Worm (Caenorhabditis elegans) whole organism, L2 larva: Measurements from ENCODE around the gene C06G1.1.

Source experiments
- C34F6.9 ChIP-seq: fragments of 150-350 bp; optimal IDR thresholded peaks from 2 replicates; lab custom pipeline; 2014; ENCODE audit warnings: missing biosample characterization, missing genetic modification characterization
- F13H6.1 ChIP-seq: sonication (generic microtip); optimal IDR thresholded peaks from 2 replicates; lab custom pipeline; 2016; ENCODE audit warnings: missing genetic modification characterization, missing compliant biosample characterization
- Y55F3AM.14 ChIP-seq: fragments of 200-800 bp; sonication (Bioruptor generic); optimal IDR thresholded peaks from 2 replicates; lab custom pipeline; 2018; ENCODE audit warnings: mild to moderate bottlenecking, missing genetic modification characterization, missing compliant biosample characterization
- alr-1 ChIP-seq: fragments of 150-350 bp; optimal IDR thresholded peaks from 2 replicates; lab custom pipeline; 2014; ENCODE audit warnings: missing biosample characterization, missing genetic modification characterization
- aly-2 ChIP-seq: fragments of 150-350 bp; optimal IDR thresholded peaks from 2 replicates; lab custom pipeline; 2014; ENCODE audit warnings: missing biosample characterization, missing genetic modification characterization
- blmp-1 ChIP-seq: sonication (generic microtip); optimal IDR thresholded peaks from 2 replicates; lab custom pipeline; 2017; ENCODE audit warnings: missing genetic modification characterization, mild to moderate bottlenecking, missing compliant biosample characterization, antibody characterized with exemption, moderate library complexity; ENCODE audit not compliant: insufficient read depth
- ceh-16 ChIP-seq: fragments of 150-350 bp; optimal IDR thresholded peaks from 2 replicates; lab custom pipeline; 2014; ENCODE audit warnings: missing biosample characterization, missing genetic modification characterization
- ceh-82 ChIP-seq: fragments of 150-350 bp; optimal IDR thresholded peaks from 2 replicates; lab custom pipeline; 2014; ENCODE audit warnings: missing biosample characterization, missing genetic modification characterization
- crh-2 ChIP-seq: sonication (generic microtip); optimal IDR thresholded peaks from 2 replicates; lab custom pipeline; 2017; ENCODE audit warnings: missing biosample characterization, missing genetic modification characterization
- egl-27 ChIP-seq: sonication (generic microtip); optimal IDR thresholded peaks from 3 replicates; lab custom pipeline; 2017; ENCODE audit warnings: missing biosample characterization, missing genetic modification reagents, missing genetic modification characterization
- elt-3 ChIP-seq: sonication (generic microtip); optimal IDR thresholded peaks from 2 replicates; lab custom pipeline; 2017; ENCODE audit warnings: missing biosample characterization, missing genetic modification characterization
- fos-1 ChIP-seq: fragments of 150-350 bp; optimal IDR thresholded peaks from 2 replicates; lab custom pipeline; 2014; ENCODE audit warnings: missing biosample characterization, missing genetic modification characterization
- gmeb-1 ChIP-seq: fragments of 150-350 bp; optimal IDR thresholded peaks from 2 replicates; lab custom pipeline; 2014; ENCODE audit warnings: missing biosample characterization, missing genetic modification characterization
- lin-11 ChIP-seq: fragments of 150-350 bp; sonication (generic microtip); optimal IDR thresholded peaks from 2 replicates; lab custom pipeline; 2014; ENCODE audit warnings: missing biosample characterization, missing genetic modification characterization, inconsistent platforms, mixed read lengths
- lin-13 ChIP-seq: fragments of 150-350 bp; optimal IDR thresholded peaks from 2 replicates; lab custom pipeline; 2014; ENCODE audit warnings: missing biosample characterization, missing genetic modification reagents, missing genetic modification characterization
- lin-39 ChIP-seq: fragments of 150-350 bp; optimal IDR thresholded peaks from 2 replicates; lab custom pipeline; 2014; ENCODE audit warnings: missing biosample characterization, missing genetic modification reagents, missing genetic modification characterization
- lsy-2 ChIP-seq, 2 experiments: fragments of 150-350 bp in 1 of 2; sonication (generic microtip) in 1 of 2; optimal IDR thresholded peaks; 2 replicates each; lab custom pipeline; 2014 to 2017; ENCODE audit warnings: missing biosample characterization in 2 of 2, missing genetic modification characterization in 2 of 2
- mbf-1 ChIP-seq: sonication (generic microtip); optimal IDR thresholded peaks from 2 replicates; lab custom pipeline; 2017; ENCODE audit warnings: missing biosample characterization, missing genetic modification characterization
- nhr-10 ChIP-seq: sonication (generic microtip); optimal IDR thresholded peaks from 2 replicates; lab custom pipeline; 2017; ENCODE audit warnings: missing biosample characterization, missing genetic modification characterization
- nhr-12 ChIP-seq: fragments of 150-350 bp; optimal IDR thresholded peaks from 2 replicates; lab custom pipeline; 2014; ENCODE audit warnings: missing biosample characterization, missing genetic modification characterization
- nhr-23 ChIP-seq: fragments of 150-350 bp; optimal IDR thresholded peaks from 2 replicates; lab custom pipeline; 2014; ENCODE audit warnings: missing biosample characterization, missing genetic modification reagents, missing genetic modification characterization
- nhr-237 ChIP-seq: fragments of 150-350 bp; optimal IDR thresholded peaks from 2 replicates; lab custom pipeline; 2014; ENCODE audit warnings: missing biosample characterization, missing genetic modification characterization
- nhr-6 ChIP-seq: fragments of 150-350 bp; optimal IDR thresholded peaks from 2 replicates; lab custom pipeline; 2014; ENCODE audit warnings: missing biosample characterization, missing genetic modification characterization
- nhr-77 ChIP-seq: fragments of 150-350 bp; optimal IDR thresholded peaks from 2 replicates; lab custom pipeline; 2014; ENCODE audit warnings: missing biosample characterization, missing genetic modification characterization
- peb-1 ChIP-seq: fragments of 150-350 bp; optimal IDR thresholded peaks from 2 replicates; lab custom pipeline; 2014; ENCODE audit warnings: missing biosample characterization, missing genetic modification characterization
- skn-1 ChIP-seq: sonication (generic microtip); optimal IDR thresholded peaks from 2 replicates; lab custom pipeline; 2017; ENCODE audit warnings: missing biosample characterization, missing genetic modification characterization
- sma-9 ChIP-seq, 2 experiments: fragments of 150-350 bp in 1 of 2; sonication (generic microtip) in 1 of 2; optimal IDR thresholded peaks; 2 replicates each; lab custom pipeline; 2014 to 2016; ENCODE audit warnings: missing genetic modification characterization in 2 of 2, mild to moderate bottlenecking in 1 of 2, missing biosample characterization in 1 of 2, missing compliant biosample characterization in 1 of 2, missing genetic modification reagents in 1 of 2, moderate library complexity in 1 of 2
- unc-39 ChIP-seq: fragments of 150-350 bp; optimal IDR thresholded peaks from 2 replicates; lab custom pipeline; 2014; ENCODE audit warnings: missing biosample characterization, missing genetic modification characterization
- zag-1 ChIP-seq: fragments of 150-350 bp; optimal IDR thresholded peaks from 2 replicates; lab custom pipeline; 2014; ENCODE audit warnings: missing biosample characterization, missing genetic modification characterization
- ztf-1 ChIP-seq: fragments of 200-800 bp; sonication (Bioruptor generic); conservative IDR thresholded peaks from 2 replicates; pipeline ENCODE4 v1.3.6; 2022; ENCODE audit warnings: missing genetic modification characterization, missing compliant biosample characterization
- ztf-11 ChIP-seq: sonication (generic microtip); optimal IDR thresholded peaks from 2 replicates; lab custom pipeline; 2017; ENCODE audit warnings: missing biosample characterization, missing genetic modification characterization
- ztf-4 ChIP-seq: fragments of 150-350 bp; optimal IDR thresholded peaks from 2 replicates; lab custom pipeline; 2014; ENCODE audit warnings: missing biosample characterization, missing genetic modification characterization

Gene C06G1.1

DNA sequence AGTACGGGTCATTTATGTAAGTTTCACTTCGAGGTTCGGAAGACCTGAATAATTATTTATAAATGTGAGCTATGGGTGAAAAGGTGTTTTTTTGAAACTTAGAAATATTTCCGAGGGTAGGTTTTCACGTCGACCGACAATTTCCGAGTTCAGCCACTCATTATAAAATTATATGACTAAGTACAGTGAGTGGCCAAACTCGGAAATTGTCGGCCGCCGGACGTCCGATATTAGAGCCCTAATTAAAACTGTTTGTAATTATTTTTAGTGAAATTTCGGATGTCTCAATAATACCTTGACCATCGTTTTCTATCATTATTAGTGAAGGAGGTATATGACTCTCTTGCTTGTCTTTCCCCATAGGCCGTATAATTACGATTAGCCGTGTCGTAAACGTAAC lies 34.4 kb downstream of the C06G1.1 start:
- no peak for TF ChIP-seq nhr-10
- TF ChIP-seq ztf-1 (GFP tag; lab: Robert Waterston, UW) = no peak
- TF ChIP-seq mbf-1 = no peak
- TF ChIP-seq nhr-77 (tag; lab: Kevin White, UChicago) = no peak
- TF ChIP-seq F13H6.1 (tag; lab: Kevin White, UChicago) = no peak
- TF ChIP-seq peb-1 (tag; lab: Kevin White, UChicago) = no peak
- TF ChIP-seq blmp-1 (tag; lab: Kevin White, UChicago) = no peak
- TF ChIP-seq Y55F3AM.14 = no peak
- no peak for TF ChIP-seq lin-11 (tag; lab: Kevin White, UChicago)
- no peak for TF ChIP-seq C34F6.9 (tag; lab: Kevin White, UChicago)
- TF ChIP-seq skn-1 (tag; lab: Kevin White, UChicago) = no peak
- no peak for TF ChIP-seq lsy-2 (tag; optimal IDR thresholded peaks at IDR 0.05; lab: Kevin White, UChicago)
- TF ChIP-seq nhr-237 (tag; lab: Kevin White, UChicago) = no peak
- TF ChIP-seq zag-1 = no peak
- TF ChIP-seq alr-1 (tag; lab: Kevin White, UChicago) = no peak
- no peak for TF ChIP-seq fos-1 (tag; lab: Kevin White, UChicago)
- TF ChIP-seq ceh-16 (tag; lab: Kevin White, UChicago) = no peak
- no peak for TF ChIP-seq nhr-6 (tag; lab: Kevin White, UChicago)
- no peak for TF ChIP-seq ceh-82

DNA sequence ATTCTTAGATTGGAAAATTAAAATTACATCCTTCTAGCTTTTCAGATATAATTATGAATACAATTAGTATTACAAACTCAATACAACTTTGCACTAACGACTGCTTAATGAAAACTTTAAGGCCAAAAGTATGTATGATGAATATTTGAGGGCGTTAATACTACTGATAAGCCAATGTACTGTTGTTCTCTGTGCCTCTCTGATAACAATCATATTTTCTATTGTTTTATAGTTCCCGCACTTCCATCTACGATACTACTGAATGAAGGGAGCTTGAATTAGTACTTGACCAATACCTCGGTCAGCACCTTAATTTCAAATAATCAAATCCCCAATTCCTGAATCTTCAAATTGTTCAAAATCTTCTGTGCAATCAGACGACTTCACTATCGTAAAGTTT lies 36.0 kb downstream of the C06G1.1 start:
- TF ChIP-seq nhr-12 (tag; lab: Kevin White, UChicago) = no peak
- peak; percentile 2 for TF ChIP-seq F13H6.1 (tag; lab: Kevin White, UChicago)
- peak; percentile 56 for TF ChIP-seq fos-1 (tag; lab: Kevin White, UChicago)

DNA sequence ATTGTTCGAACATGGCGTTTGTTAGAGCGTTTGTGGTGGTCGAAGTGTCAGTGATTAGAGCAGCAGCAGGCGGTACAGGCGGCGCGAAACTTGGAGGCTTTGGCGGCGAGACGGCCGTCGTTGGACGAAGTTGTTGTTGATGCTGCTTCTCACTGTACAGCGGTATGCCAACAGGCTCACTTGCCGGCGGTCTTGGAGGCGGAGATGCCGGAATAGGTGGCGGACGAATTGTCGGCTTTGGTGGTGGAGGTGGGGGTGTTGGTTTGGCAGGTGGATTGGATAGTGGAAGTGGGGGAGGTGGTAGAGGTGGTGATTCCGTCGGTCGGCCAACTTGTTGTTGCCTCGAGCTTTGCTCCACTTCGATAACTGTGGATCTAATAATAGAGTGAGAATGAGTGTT lies 38.1 kb downstream of the C06G1.1 start:
- TF ChIP-seq lin-39 (no peak), unc-39 (tag; lab: Kevin White, UChicago) (no peak), elt-3 (no peak)
- TF ChIP-seq, all 48 proteins: peak for 0

DNA sequence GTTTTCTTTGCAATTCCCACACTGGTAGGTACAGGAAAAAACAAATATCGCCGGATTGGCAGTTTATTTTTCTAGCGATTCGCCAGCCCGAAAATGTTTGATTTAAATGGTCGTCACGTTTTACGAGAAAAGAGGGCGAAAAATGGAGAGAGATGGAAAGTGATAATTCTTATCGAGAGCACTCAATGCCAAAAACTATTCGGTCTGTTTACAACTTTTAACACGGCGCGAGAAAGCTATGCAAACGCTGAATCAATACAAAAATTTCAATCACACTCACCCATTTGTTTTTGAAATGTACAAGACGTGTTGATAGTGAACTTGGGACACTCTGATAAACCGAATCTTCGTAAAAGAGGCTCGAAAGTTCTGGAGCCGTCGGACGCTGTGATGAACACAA lies 39.5 kb downstream of the C06G1.1 start:
- TF ChIP-seq gmeb-1 (tag; lab: Kevin White, UChicago) (peak; percentile 12), crh-2 (tag; lab: Kevin White, UChicago) (peak; percentile 43), fos-1 (tag; lab: Kevin White, UChicago) (peak; percentile 76), ztf-4 (tag; lab: Kevin White, UChicago) (no peak), lin-39 (no peak), aly-2 (tag; lab: Kevin White, UChicago) (no peak)

DNA sequence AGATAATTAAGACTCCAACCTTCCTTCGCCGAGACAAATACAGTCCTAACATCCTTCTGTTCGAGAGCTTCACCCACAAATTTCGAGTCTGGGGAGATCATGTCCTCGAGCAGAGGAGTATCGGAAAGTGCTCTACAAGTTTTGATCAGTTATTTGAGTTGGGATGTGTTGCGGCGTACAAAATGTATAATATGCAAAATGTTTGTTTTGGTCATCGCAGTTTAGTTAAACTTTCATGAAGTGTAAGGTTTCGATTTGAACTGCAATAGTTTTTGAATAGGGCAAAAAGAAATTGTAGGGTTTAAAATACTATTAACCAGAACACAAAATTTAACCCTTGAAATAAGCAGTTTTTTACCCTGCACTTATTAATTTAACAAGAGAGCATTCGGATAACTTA lies 41.5 kb downstream of the C06G1.1 start, which contains the start of gene tag-343:
tag-343 (minus strand) TSS at position 101 of the 400 bp plus-strand sequence.
- TF ChIP-seq nhr-23 (tag; lab: Kevin White, UChicago) (no peak), egl-27 (no peak), peb-1 (tag; lab: Kevin White, UChicago) (no peak), sma-9 (GFP tag; optimal IDR thresholded peaks at IDR 0.05; lab: Kevin White, UChicago) (no peak), sma-9 (tag; optimal IDR thresholded peaks at IDR 0.05; lab: Kevin White, UChicago) (no peak), lsy-2 (tag; optimal IDR thresholded peaks at IDR 0.05; lab: Kevin White, UChicago) (no peak), skn-1 (tag; lab: Kevin White, UChicago) (no peak), ztf-4 (tag; lab: Kevin White, UChicago) (no peak), lin-13 (GFP tag; lab: Kevin White, UChicago) (no peak), elt-3 (no peak), nhr-237 (tag; lab: Kevin White, UChicago) (no peak), fos-1 (tag; lab: Kevin White, UChicago) (no peak), ztf-11 (tag; lab: Kevin White, UChicago) (no peak), Y55F3AM.14 (no peak)
- TF ChIP-seq, all 48 proteins: peak for 0

DNA sequence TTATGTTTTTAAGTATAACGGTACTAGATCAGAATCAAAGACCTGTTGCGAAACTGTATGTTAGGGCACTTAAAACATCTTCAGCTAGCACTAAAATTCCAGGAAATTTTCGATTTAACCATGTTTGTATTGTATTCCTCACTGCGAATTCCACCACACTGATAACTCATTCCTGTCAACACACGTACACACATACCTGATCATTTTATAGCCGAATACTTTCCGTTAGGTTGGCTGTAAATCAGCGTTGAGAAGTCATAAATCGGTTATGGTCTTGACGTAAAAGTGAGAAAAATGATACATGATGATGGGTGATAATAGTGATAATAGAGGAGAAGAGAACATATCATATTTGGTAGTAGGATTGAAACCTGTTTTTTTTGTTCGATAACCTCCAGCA lies 42.6 kb downstream of the C06G1.1 start:
- TF ChIP-seq ceh-82 = no peak
- TF ChIP-seq fos-1 (tag; lab: Kevin White, UChicago) = peak; percentile 46
- no peak for TF ChIP-seq nhr-23 (tag; lab: Kevin White, UChicago)
